Worm (Caenorhabditis elegans) whole organism, L4/young adult: ENCODE results near the gene R148.4.

ENCODE experiments used
- W03F9.2 ChIP-seq: fragments of 150-350 bp; optimal IDR thresholded peaks from 2 replicates; lab custom pipeline; 2014; ENCODE audit warnings: missing biosample characterization, missing genetic modification characterization
- dao-5 ChIP-seq: sonication (generic microtip); optimal IDR thresholded peaks from 2 replicates; lab custom pipeline; 2016; ENCODE audit warnings: missing genotype, missing genetic modification characterization, moderate library complexity, missing compliant biosample characterization
- him-1 ChIP-seq: sonication (generic microtip); optimal IDR thresholded peaks from 2 replicates; lab custom pipeline; 2016; ENCODE audit warnings: missing genotype, missing genetic modification reagents, missing genetic modification characterization, missing compliant biosample characterization

R148.4 gene

ce11 chrIII:3171382-3171781 lies at the start of gene R148.4:
R148.4 (plus strand) TSS chrIII:3171592.
- TF ChIP-seq W03F9.2 (tag; lab: Kevin White, UChicago): no peak
- TF ChIP-seq dao-5 (tag; lab: Kevin White, UChicago): no peak
- TF ChIP-seq him-1 (tag; lab: Kevin White, UChicago): no peak

DNA sequence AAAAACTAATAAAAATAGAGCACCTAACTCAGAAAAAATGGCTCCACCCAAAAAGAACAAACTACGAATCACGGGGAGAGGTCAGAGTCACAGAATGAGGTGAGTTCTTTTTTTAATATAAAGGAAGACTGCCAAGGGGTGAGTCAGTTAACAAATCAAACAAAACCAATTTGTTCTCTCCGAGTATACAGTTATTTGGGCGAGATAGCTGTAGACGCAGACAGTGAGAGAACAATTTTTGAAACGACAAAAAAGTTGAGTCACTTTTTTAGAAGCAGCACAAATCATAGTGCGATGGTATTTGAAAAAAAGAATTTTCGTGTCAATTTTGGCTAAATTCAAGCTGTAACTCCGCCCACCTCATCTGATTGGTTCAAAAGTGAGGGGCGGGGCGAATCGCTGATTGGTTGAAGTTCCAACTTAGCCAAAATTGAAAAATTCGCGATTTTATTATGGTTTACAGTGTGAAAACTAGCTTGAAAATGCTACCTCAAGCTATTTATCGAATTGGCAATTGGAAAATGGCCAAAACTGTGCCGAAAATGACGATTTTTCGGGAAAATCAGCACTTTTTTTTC lies 47.1 kb upstream of the R148.4 start:
- TF ChIP-seq W03F9.2 (tag; lab: Kevin White, UChicago) (no peak), dao-5 (tag; lab: Kevin White, UChicago) (no peak), him-1 (tag; lab: Kevin White, UChicago) (no peak)

ce11 chrIII:3127074-3127596 lies 44.3 kb upstream of the R148.4 start, which contains the start of gene nipa-1:
nipa-1 (minus strand) TSS chrIII:3127124.
- TF ChIP-seq dao-5 (tag; lab: Kevin White, UChicago): no peak
- TF ChIP-seq W03F9.2 (tag; lab: Kevin White, UChicago): no peak
- TF ChIP-seq him-1 (tag; lab: Kevin White, UChicago): no peak

ce11 chrIII:3127613-3128012 lies 43.8 kb upstream of the R148.4 start:
- TF ChIP-seq W03F9.2 (tag; lab: Kevin White, UChicago): no peak
- TF ChIP-seq him-1 (tag; lab: Kevin White, UChicago): peak; percentile 16
- TF ChIP-seq dao-5 (tag; lab: Kevin White, UChicago): no peak

DNA sequence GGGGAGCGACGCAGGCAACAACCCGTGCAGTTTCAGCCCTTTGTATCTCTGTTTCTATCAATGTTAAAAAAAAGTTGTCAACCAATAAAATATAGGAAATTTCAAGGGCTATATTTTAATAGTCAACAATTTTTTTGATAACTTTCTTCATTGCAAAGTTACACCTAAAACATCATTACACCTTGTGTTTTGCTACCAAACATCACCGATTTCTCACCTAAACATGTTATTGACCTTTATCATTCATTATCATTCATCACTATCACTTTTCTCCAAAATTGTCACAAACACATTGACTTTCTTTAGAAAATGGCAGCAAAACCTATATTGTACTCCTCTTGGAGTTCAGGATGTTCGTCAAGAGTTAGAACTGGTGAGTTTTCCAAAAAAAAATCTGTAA lies 42.4 kb upstream of the R148.4 start, which contains the start of gene Y53G8B.1:
Gene Y53G8B.1 (plus strand): TSS at position 242 of the 400 bp plus-strand sequence.
- TF ChIP-seq dao-5 (tag; lab: Kevin White, UChicago) (no peak), W03F9.2 (tag; lab: Kevin White, UChicago) (no peak), him-1 (tag; lab: Kevin White, UChicago) (no peak)

ce11 chrIII:3136325-3137001 lies 34.9 kb upstream of the R148.4 start:
- TF ChIP-seq W03F9.2 (tag; lab: Kevin White, UChicago): no peak
- no peak for TF ChIP-seq dao-5 (tag; lab: Kevin White, UChicago)
- TF ChIP-seq him-1 (tag; lab: Kevin White, UChicago): no peak

- TF ChIP-seq him-1 (tag; lab: Kevin White, UChicago) (no peak), W03F9.2 (tag; lab: Kevin White, UChicago) (no peak), dao-5 (tag; lab: Kevin White, UChicago) (no peak)
These were observed 33.3 kb upstream of the R148.4 start for ce11 chrIII:3138087-3138486.

- TF ChIP-seq him-1 (tag; lab: Kevin White, UChicago) (peak; percentile 70), dao-5 (tag; lab: Kevin White, UChicago) (no peak)
These were observed 32.2 kb upstream of the R148.4 start, which contains the start of gene mec-12 for ce11 chrIII:3139144-3139543. mec-12 (minus strand) TSS chrIII:3139234.

ce11 chrIII:3140227-3140626 lies 31.2 kb upstream of the R148.4 start:
- TF ChIP-seq him-1 (tag; lab: Kevin White, UChicago) (no peak), dao-5 (tag; lab: Kevin White, UChicago) (no peak), W03F9.2 (tag; lab: Kevin White, UChicago) (no peak)

- no peak for TF ChIP-seq him-1 (tag; lab: Kevin White, UChicago)
- TF ChIP-seq dao-5 (tag; lab: Kevin White, UChicago): no peak
- TF ChIP-seq W03F9.2 (tag; lab: Kevin White, UChicago): no peak
These were observed 29.3 kb upstream of the R148.4 start for ce11 chrIII:3142078-3142477.

- no peak for TF ChIP-seq W03F9.2 (tag; lab: Kevin White, UChicago)
- no peak for TF ChIP-seq dao-5 (tag; lab: Kevin White, UChicago)
- TF ChIP-seq him-1 (tag; lab: Kevin White, UChicago): no peak
These were observed 27.7 kb upstream of the R148.4 start, which contains the start of gene C44B11.4 for ce11 chrIII:3143657-3144056. C44B11.4 (minus strand) TSS chrIII:3143757.

DNA sequence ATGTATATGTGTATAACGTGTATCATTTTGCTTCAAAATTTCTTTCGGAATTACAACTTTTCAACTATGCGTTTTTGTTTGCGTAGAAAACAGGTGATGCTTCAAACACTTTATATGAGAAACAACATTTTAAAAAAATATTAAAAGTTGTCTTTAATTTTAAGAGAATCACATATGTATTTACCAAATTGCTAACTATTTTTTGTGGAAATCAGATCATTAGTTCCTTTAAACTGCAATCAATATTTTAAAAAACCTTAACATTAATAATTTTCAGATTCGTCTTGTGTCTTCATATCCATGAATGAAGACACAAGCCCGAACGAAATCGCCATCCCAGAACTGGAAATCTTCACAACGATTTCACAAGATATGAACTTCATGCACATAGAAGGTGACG lies 18.5 kb upstream of the R148.4 start, which contains the start of gene C44B11.6:
Gene C44B11.6 (plus strand): TSS at position 301 of the 400 bp plus-strand sequence.
- TF ChIP-seq him-1 (tag; lab: Kevin White, UChicago) (no peak), dao-5 (tag; lab: Kevin White, UChicago) (no peak), W03F9.2 (tag; lab: Kevin White, UChicago) (no peak)

ce11 chrIII:3154968-3155367 lies 16.4 kb upstream of the R148.4 start, which contains the start of gene C44B11.1:
C44B11.1 (plus strand) TSS chrIII:3155268.
- no peak for TF ChIP-seq him-1 (tag; lab: Kevin White, UChicago)
- no peak for TF ChIP-seq W03F9.2 (tag; lab: Kevin White, UChicago)
- TF ChIP-seq dao-5 (tag; lab: Kevin White, UChicago): no peak
